Fruit fly (Drosophila melanogaster): ENCODE data around the gene CG14355.

DNA sequence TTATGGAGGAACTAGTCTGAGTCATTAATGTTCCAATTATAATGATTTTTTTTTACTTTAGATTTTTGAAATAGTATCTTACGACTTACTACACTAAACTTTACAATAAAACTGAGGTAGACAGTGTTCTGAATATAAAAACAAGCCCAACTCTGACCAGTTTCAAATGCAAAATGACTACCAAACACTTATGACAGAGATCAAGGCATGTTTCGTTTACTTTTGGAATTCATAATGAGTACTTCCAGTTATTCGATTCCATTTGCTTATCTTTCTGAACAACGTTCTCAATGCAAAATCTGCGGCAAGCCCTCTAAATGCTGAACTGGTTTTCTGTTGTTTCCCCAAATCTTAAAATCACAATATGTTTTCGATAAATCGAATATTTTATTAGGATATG is at the start of gene CG14355:
- TF ChIP-seq psq (optimal IDR thresholded peaks at IDR 0.05) = no peak
- TF ChIP-seq insv (optimal IDR thresholded peaks at IDR 0.05) = no peak
- no peak for TF ChIP-seq Myc (optimal IDR thresholded peaks at IDR 0.05)
- TF ChIP-seq h (optimal IDR thresholded peaks at IDR 0.05) = no peak
- no peak for TF ChIP-seq ttk (optimal IDR thresholded peaks at IDR 0.05)
- TF ChIP-seq Sin3A (optimal IDR thresholded peaks at IDR 0.05) = no peak

Measured in Kc167 (cell line).